Worm (Caenorhabditis elegans): Measurements from ENCODE around the gene srx-4.
A peak's percentile ranks its signal among the peaks of the same experiment; 100 is the strongest.

srx-4 gene

DNA sequence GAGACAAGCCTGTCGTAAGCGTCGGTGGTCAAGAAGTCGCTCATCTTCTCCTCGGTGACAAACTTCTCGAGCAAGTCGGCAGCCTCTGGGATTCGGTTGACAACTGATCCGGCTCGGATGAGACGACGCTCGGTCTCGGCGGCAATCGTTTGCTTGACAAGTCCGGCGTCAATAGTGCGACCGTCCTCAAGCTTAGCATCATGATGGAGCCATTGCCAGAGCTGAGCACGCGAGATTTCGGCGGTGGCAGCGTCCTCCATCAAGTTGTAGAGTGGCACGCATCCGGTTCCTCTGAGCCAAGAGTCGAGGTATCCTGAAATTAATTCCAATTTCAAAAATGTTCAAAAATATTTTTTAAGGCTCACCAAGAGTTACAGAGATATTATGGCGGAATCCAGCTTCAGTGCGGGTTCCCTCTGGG lies 31.9 kb upstream of the srx-4 start (continued):
- TF ChIP-seq Y95B8A.8 (GFP tag; IDR thresholded peaks at IDR 0.05), result no peak
- peak; percentile 18 for TF ChIP-seq nhr-90 (tag; optimal IDR thresholded peaks at IDR 0.05)
- TF ChIP-seq madf-10 (tag; optimal IDR thresholded peaks at IDR 0.05), result no peak
- no peak for TF ChIP-seq somi-1 (GFP tag; optimal IDR thresholded peaks at IDR 0.05)
- TF ChIP-seq egrh-3 (GFP tag; IDR thresholded peaks at IDR 0.05), result peak; percentile 62; the same call in 1 of the 2 replicates
- no peak for TF ChIP-seq cebp-2 (GFP tag; IDR thresholded peaks at IDR 0.05)
- TF ChIP-seq F49E8.2 (tag; optimal IDR thresholded peaks at IDR 0.05; ENCODE audit: insufficient read depth), result no peak
- no peak for TF ChIP-seq ztf-6 (GFP tag; IDR thresholded peaks at IDR 0.05)
- TF ChIP-seq B0261.1 (tag; optimal IDR thresholded peaks at IDR 0.05), result no peak
- TF ChIP-seq ceh-27 (GFP tag; optimal IDR thresholded peaks at IDR 0.05), result no peak
- TF ChIP-seq dpff-1 (tag; optimal IDR thresholded peaks at IDR 0.05), result no peak
- peak; percentile 6 for TF ChIP-seq B0336.3 (GFP tag; IDR thresholded peaks at IDR 0.05)
- TF ChIP-seq Y79H2A.3 (GFP tag; conservative IDR thresholded peaks at IDR 0.05), result no peak
- no peak for TF ChIP-seq unc-62 (GFP tag; optimal IDR thresholded peaks at IDR 0.05)
- TF ChIP-seq bed-1 (GFP tag; IDR thresholded peaks at IDR 0.05), result no peak
- TF ChIP-seq tbp1 (GFP tag; optimal IDR thresholded peaks at IDR 0.05), result no peak
- TF ChIP-seq gei-17 (GFP tag; optimal IDR thresholded peaks at IDR 0.05), result no peak
- no peak for TF ChIP-seq nfya-1 (tag; optimal IDR thresholded peaks at IDR 0.05; ENCODE audit: borderline replicate concordance, insufficient read depth)
- peak in 1 of 3 experiments; percentile 43 for TF ChIP-seq lin-35 (GFP tag; optimal IDR thresholded peaks at IDR 0.05)
- TF ChIP-seq dpl-1 (GFP tag; optimal IDR thresholded peaks at IDR 0.05), result no peak
- TF ChIP-seq nhr-120 (GFP tag; IDR thresholded peaks at IDR 0.05), result no peak
- no peak for TF ChIP-seq F37B4.10 (GFP tag; IDR thresholded peaks at IDR 0.05)
- TF ChIP-seq bed-2 (GFP tag; IDR thresholded peaks at IDR 0.05), result no peak
- peak; percentile 60 for TF ChIP-seq lin-26 (GFP tag; IDR thresholded peaks at IDR 0.05)
- peak; percentile 28 for TF ChIP-seq ccch-3 (GFP tag; optimal IDR thresholded peaks at IDR 0.05)
- TF ChIP-seq repo-1 (tag; optimal IDR thresholded peaks at IDR 0.05), result peak; percentile 61
- TF ChIP-seq zfh-2 (GFP tag; conservative IDR thresholded peaks at IDR 0.05), result peak; percentile 75
- TF ChIP-seq F55B11.4 (tag; optimal IDR thresholded peaks at IDR 0.05; ENCODE audit: borderline replicate concordance, insufficient read depth), result no peak
- TF ChIP-seq attf-6 (GFP tag; IDR thresholded peaks at IDR 0.05), result no peak
- TF ChIP-seq ztf-28 (GFP tag; IDR thresholded peaks at IDR 0.05), result peak; percentile 48; the same call in 1 of the 2 replicates
- TF ChIP-seq ztf-18 (tag; optimal IDR thresholded peaks at IDR 0.05), result no peak
- no peak for TF ChIP-seq nfya-2 (GFP tag; IDR thresholded peaks at IDR 0.05)

DNA sequence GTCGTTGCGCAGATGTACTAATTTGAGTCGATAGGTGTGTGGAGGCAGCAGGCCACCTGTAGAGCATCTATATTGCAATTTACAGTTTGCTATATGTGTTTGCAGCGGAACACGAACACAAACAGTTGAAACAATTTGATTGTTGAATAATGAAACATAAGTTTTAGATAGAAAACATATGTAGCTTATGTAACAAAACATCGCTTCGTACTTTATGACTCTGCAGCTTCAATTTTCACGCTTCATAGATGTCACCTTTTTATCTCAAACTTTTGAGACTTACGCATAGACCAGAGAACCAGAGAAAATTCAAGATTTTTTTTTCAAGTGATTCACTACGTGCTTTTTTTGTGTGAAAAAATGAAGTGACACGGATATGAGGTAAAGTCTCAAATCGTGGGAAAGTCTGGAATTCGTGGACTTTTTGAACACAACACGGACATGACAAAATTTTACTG lies 31.4 kb upstream of the srx-4 start, which contains the start of gene fbxb-72:
Gene fbxb-72, minus strand, starts transcription at position 58 of the 458 bp plus-strand sequence.
- TF ChIP-seq attf-3 (GFP tag; conservative IDR thresholded peaks at IDR 0.05) (no peak), bed-1 (GFP tag; IDR thresholded peaks at IDR 0.05) (no peak), B0035.1 (tag; optimal IDR thresholded peaks at IDR 0.05) (peak; percentile 71), ceh-79 (tag; optimal IDR thresholded peaks at IDR 0.05) (no peak), gei-17 (GFP tag; optimal IDR thresholded peaks at IDR 0.05) (peak; percentile 38), Y67H2A.10 (GFP tag; conservative IDR thresholded peaks at IDR 0.05) (no peak), repo-1 (tag; optimal IDR thresholded peaks at IDR 0.05) (peak; percentile 90), snpc-1.3 (tag; optimal IDR thresholded peaks at IDR 0.05; ENCODE audit: insufficient read depth) (peak; percentile 64), ama-1 (optimal IDR thresholded peaks at IDR 0.05) (peak; percentile 96), ama-1 (GFP tag; optimal IDR thresholded peaks at IDR 0.05) (no peak), Y56A3A.18 (GFP tag; IDR thresholded peaks at IDR 0.05) (peak; percentile 81; the same call in 1 of the 2 replicates), D2030.7 (GFP tag; IDR thresholded peaks at IDR 0.05) (no peak), Y53F4B.3 (GFP tag; IDR thresholded peaks at IDR 0.05) (no peak), unc-130 (GFP tag; optimal IDR thresholded peaks at IDR 0.05) (no peak), ceh-27 (GFP tag; optimal IDR thresholded peaks at IDR 0.05) (peak; percentile 22), nfyb-1 (GFP tag; IDR thresholded peaks at IDR 0.05) (peak; percentile 88), F57C9.4 (tag; optimal IDR thresholded peaks at IDR 0.05) (peak; percentile 85), akir-1 (GFP tag; optimal IDR thresholded peaks at IDR 0.05) (peak; percentile 25), ceh-58 (GFP tag; IDR thresholded peaks at IDR 0.05) (no peak), mcd-1 (GFP tag; IDR thresholded peaks at IDR 0.05) (peak; percentile 38; the same call in 1 of the 2 replicates), C17E4.6 (GFP tag; IDR thresholded peaks at IDR 0.05) (no peak), ztf-18 (tag; optimal IDR thresholded peaks at IDR 0.05) (no peak)

Data from whole organism, young adult.